Fruit fly (Drosophila melanogaster): Measurements from ENCODE around the gene CG14329.
A peak's percentile ranks its signal among the peaks of the same experiment; 100 is the strongest.

CG14329 gene

dm6 chr3R:17619726-17620282, 10.6 kb downstream of the CG14329 start:
- TF ChIP-seq Pif1A (GFP tag; optimal IDR thresholded peaks at IDR 0.05) (peak; percentile 61), CG8301 (tag; optimal IDR thresholded peaks at IDR 0.05) (peak; percentile 66), CG10348 (GFP tag; IDR thresholded peaks at IDR 0.05) (no peak), CG15710 (tag; optimal IDR thresholded peaks at IDR 0.05) (peak; percentile 55), CG4496 (GFP tag; IDR thresholded peaks at IDR 0.05) (peak; percentile 83), CG14655 (GFP tag; optimal IDR thresholded peaks at IDR 0.05) (peak; percentile 62), rn (GFP tag; IDR thresholded peaks at IDR 0.05) (peak; percentile 58; the same call in 1 of the 2 replicates), CG8159 (tag; optimal IDR thresholded peaks at IDR 0.05) (peak; percentile 68), CG9948 (tag; optimal IDR thresholded peaks at IDR 0.05) (peak; percentile 36), Pif1B (GFP tag; optimal IDR thresholded peaks at IDR 0.05) (peak; percentile 82), EcR (GFP tag; optimal IDR thresholded peaks at IDR 0.05) (peak; percentile 46), CG13204 (GFP tag; optimal IDR thresholded peaks at IDR 0.05) (peak; percentile 39), gl (tag; optimal IDR thresholded peaks at IDR 0.05) (peak; percentile 87), Snoo (tag; optimal IDR thresholded peaks at IDR 0.05) (peak; percentile 47), CG17806 (tag; optimal IDR thresholded peaks at IDR 0.05) (peak; percentile 55), CG32121 (GFP tag; IDR thresholded peaks at IDR 0.05) (peak; percentile 55), fd96Ca (GFP tag; IDR thresholded peaks at IDR 0.05) (peak; percentile 64), CG34367 (tag; optimal IDR thresholded peaks at IDR 0.05) (peak; percentile 30), D1 (tag; optimal IDR thresholded peaks at IDR 0.05) (peak; percentile 45), CG12605 (GFP tag; IDR thresholded peaks at IDR 0.05) (peak; percentile 98), Ets98B (GFP tag; IDR thresholded peaks at IDR 0.05) (peak; percentile 79)

dm6 chr3R:17622062-17622766, 13.1 kb downstream of the CG14329 start, which contains the start of gene CG14323:
CG14323 (minus strand) TSS chr3R:17622112.
- no peak for TF ChIP-seq D1 (tag; optimal IDR thresholded peaks at IDR 0.05)
- TF ChIP-seq fd96Ca (GFP tag; IDR thresholded peaks at IDR 0.05): no peak
- TF ChIP-seq CG4496 (GFP tag; IDR thresholded peaks at IDR 0.05): no peak
- no peak for TF ChIP-seq Pif1A (GFP tag; optimal IDR thresholded peaks at IDR 0.05)
- no peak for TF ChIP-seq CG34367 (tag; optimal IDR thresholded peaks at IDR 0.05)

- TF ChIP-seq CG13204 (GFP tag; optimal IDR thresholded peaks at IDR 0.05) (no peak), rn (GFP tag; IDR thresholded peaks at IDR 0.05) (no peak), Pif1B (GFP tag; optimal IDR thresholded peaks at IDR 0.05) (no peak), D1 (tag; optimal IDR thresholded peaks at IDR 0.05) (no peak), Ets98B (GFP tag; IDR thresholded peaks at IDR 0.05) (no peak), EcR (GFP tag; optimal IDR thresholded peaks at IDR 0.05) (no peak), CG17806 (tag; optimal IDR thresholded peaks at IDR 0.05) (no peak), CG9948 (tag; optimal IDR thresholded peaks at IDR 0.05) (no peak), CG32121 (GFP tag; IDR thresholded peaks at IDR 0.05) (no peak), CG4496 (GFP tag; IDR thresholded peaks at IDR 0.05) (no peak), Pif1A (GFP tag; optimal IDR thresholded peaks at IDR 0.05) (no peak)
These were observed 15.4 kb downstream of the CG14329 start for dm6 chr3R:17624549-17624948.

dm6 chr3R:17624968-17625367, 15.8 kb downstream of the CG14329 start, which contains the start of gene AttD:
AttD (plus strand) TSS chr3R:17625268.
- TF ChIP-seq CG8159 (tag; optimal IDR thresholded peaks at IDR 0.05) (no peak), Ets98B (GFP tag; IDR thresholded peaks at IDR 0.05) (no peak), Pif1A (GFP tag; optimal IDR thresholded peaks at IDR 0.05) (no peak), Snoo (tag; optimal IDR thresholded peaks at IDR 0.05) (no peak), CG17806 (tag; optimal IDR thresholded peaks at IDR 0.05) (no peak), CG8301 (tag; optimal IDR thresholded peaks at IDR 0.05) (no peak), CG9948 (tag; optimal IDR thresholded peaks at IDR 0.05) (no peak), Pif1B (GFP tag; optimal IDR thresholded peaks at IDR 0.05) (no peak), EcR (GFP tag; optimal IDR thresholded peaks at IDR 0.05) (no peak), CG4496 (GFP tag; IDR thresholded peaks at IDR 0.05) (no peak), CG14655 (GFP tag; optimal IDR thresholded peaks at IDR 0.05) (no peak), CG10348 (GFP tag; IDR thresholded peaks at IDR 0.05) (no peak), gl (tag; optimal IDR thresholded peaks at IDR 0.05) (no peak), CG34367 (tag; optimal IDR thresholded peaks at IDR 0.05) (no peak), CG32121 (GFP tag; IDR thresholded peaks at IDR 0.05) (no peak), CG12605 (GFP tag; IDR thresholded peaks at IDR 0.05) (no peak), D1 (tag; optimal IDR thresholded peaks at IDR 0.05) (no peak), CG15710 (tag; optimal IDR thresholded peaks at IDR 0.05) (no peak), CG13204 (GFP tag; optimal IDR thresholded peaks at IDR 0.05) (no peak)

- TF ChIP-seq CG8159 (tag; optimal IDR thresholded peaks at IDR 0.05) (no peak), CG12605 (GFP tag; IDR thresholded peaks at IDR 0.05) (no peak), CG15710 (tag; optimal IDR thresholded peaks at IDR 0.05) (no peak), Snoo (tag; optimal IDR thresholded peaks at IDR 0.05) (no peak), Pif1A (GFP tag; optimal IDR thresholded peaks at IDR 0.05) (no peak), CG14655 (GFP tag; optimal IDR thresholded peaks at IDR 0.05) (no peak), CG34367 (tag; optimal IDR thresholded peaks at IDR 0.05) (no peak), CG8301 (tag; optimal IDR thresholded peaks at IDR 0.05) (no peak), D1 (tag; optimal IDR thresholded peaks at IDR 0.05) (no peak), Ets98B (GFP tag; IDR thresholded peaks at IDR 0.05) (no peak), CG13204 (GFP tag; optimal IDR thresholded peaks at IDR 0.05) (no peak), rn (GFP tag; IDR thresholded peaks at IDR 0.05) (no peak), CG10348 (GFP tag; IDR thresholded peaks at IDR 0.05) (no peak), EcR (GFP tag; optimal IDR thresholded peaks at IDR 0.05) (no peak), fd96Ca (GFP tag; IDR thresholded peaks at IDR 0.05) (no peak), CG4496 (GFP tag; IDR thresholded peaks at IDR 0.05) (no peak), gl (tag; optimal IDR thresholded peaks at IDR 0.05) (no peak), Pif1B (GFP tag; optimal IDR thresholded peaks at IDR 0.05) (no peak)
These were observed 17.7 kb downstream of the CG14329 start, which contains the start of gene CG14325 for dm6 chr3R:17626827-17627226. CG14325 (plus strand) TSS chr3R:17627127.
